Worm (Caenorhabditis elegans) whole organism, late embryonic: ENCODE data around the gene lin-39.
A peak's percentile ranks its signal among the peaks of the same experiment; 100 is the strongest.

Experiments used
- F13H6.1 ChIP-seq: sonication (generic microtip); optimal IDR thresholded peaks from 2 replicates; lab custom pipeline; 2016; ENCODE audit warnings: missing genetic modification characterization, missing compliant biosample characterization
- K02D7.2 ChIP-seq: sonication (generic microtip); optimal IDR thresholded peaks from 2 replicates; lab custom pipeline; 2017; ENCODE audit warnings: mild to moderate bottlenecking, missing genetic modification characterization, missing compliant biosample characterization
- K09A11.1 ChIP-seq: sonication (generic microtip); optimal IDR thresholded peaks from 2 replicates; lab custom pipeline; 2017; ENCODE audit warnings: antibody characterized with exemption, mild to moderate bottlenecking, missing genetic modification characterization, missing compliant biosample characterization; ENCODE audit not compliant: insufficient read depth
- T23F11.4 ChIP-seq: fragments of 200-800 bp; sonication (Bioruptor generic); optimal IDR thresholded peaks from 2 replicates; lab custom pipeline; 2018; ENCODE audit warnings: mild to moderate bottlenecking, missing genetic modification characterization, missing compliant biosample characterization
- ceh-14 ChIP-seq: sonication (generic microtip); optimal IDR thresholded peaks from 2 replicates; lab custom pipeline; 2016; ENCODE audit warnings: missing genotype, missing genetic modification characterization, missing compliant biosample characterization
- ceh-18 ChIP-seq: sonication (generic microtip); optimal IDR thresholded peaks from 2 replicates; lab custom pipeline; 2016; ENCODE audit warnings: missing genetic modification characterization, missing compliant biosample characterization
- ceh-19 ChIP-seq: fragments of 200-800 bp; sonication (Bioruptor generic); optimal IDR thresholded peaks from 2 replicates; lab custom pipeline; 2018; ENCODE audit warnings: mild to moderate bottlenecking, missing genetic modification characterization, missing compliant biosample characterization
- ceh-2 ChIP-seq: sonication (generic microtip); optimal IDR thresholded peaks from 2 replicates; lab custom pipeline; 2016; ENCODE audit warnings: missing genotype, missing genetic modification characterization, missing compliant biosample characterization
- ceh-22 ChIP-seq: sonication (generic microtip); optimal IDR thresholded peaks from 2 replicates; lab custom pipeline; 2017; ENCODE audit warnings: missing biosample characterization, missing genetic modification characterization
- ceh-30 ChIP-seq: fragments of 150-350 bp; optimal IDR thresholded peaks from 2 replicates; lab custom pipeline; 2014; ENCODE audit warnings: missing biosample characterization, missing genetic modification characterization
- ceh-31 ChIP-seq: sonication (generic microtip); optimal IDR thresholded peaks from 2 replicates; lab custom pipeline; 2016; ENCODE audit warnings: missing genetic modification characterization, missing compliant biosample characterization
- ceh-34 ChIP-seq: sonication (generic microtip); optimal IDR thresholded peaks from 2 replicates; lab custom pipeline; 2016; ENCODE audit warnings: mild to moderate bottlenecking, missing genetic modification characterization, missing compliant biosample characterization
- ceh-48 ChIP-seq: sonication (generic microtip); optimal IDR thresholded peaks from 2 replicates; lab custom pipeline; 2016; ENCODE audit warnings: missing genetic modification characterization, inconsistent platforms, missing compliant biosample characterization
- che-1 ChIP-seq: sonication (generic microtip); optimal IDR thresholded peaks from 2 replicates; lab custom pipeline; 2016; ENCODE audit warnings: mild to moderate bottlenecking, missing genetic modification characterization, missing compliant biosample characterization
- dmd-4 ChIP-seq: sonication (generic microtip); optimal IDR thresholded peaks from 2 replicates; lab custom pipeline; 2016; ENCODE audit warnings: borderline replicate concordance, missing genetic modification characterization, missing compliant biosample characterization
- dve-1 ChIP-seq: sonication (generic microtip); optimal IDR thresholded peaks from 2 replicates; lab custom pipeline; 2017; ENCODE audit warnings: antibody characterized with exemption, mild to moderate bottlenecking, missing genetic modification characterization, missing compliant biosample characterization
- elt-4 ChIP-seq: sonication (generic microtip); optimal IDR thresholded peaks from 2 replicates; lab custom pipeline; 2016; ENCODE audit warnings: missing genetic modification characterization, missing compliant biosample characterization
- hlh-13 ChIP-seq: fragments of 200-800 bp; sonication (Bioruptor generic); optimal IDR thresholded peaks from 2 replicates; lab custom pipeline; 2018; ENCODE audit warnings: mild to moderate bottlenecking, missing genetic modification characterization, missing compliant biosample characterization
- lin-11 ChIP-seq: fragments of 200-800 bp; sonication (Bioruptor generic); optimal IDR thresholded peaks from 2 replicates; lab custom pipeline; 2018; ENCODE audit warnings: mild to moderate bottlenecking, missing genetic modification characterization, missing compliant biosample characterization
- madf-2 ChIP-seq: sonication (generic microtip); optimal IDR thresholded peaks from 2 replicates; lab custom pipeline; 2017; ENCODE audit warnings: missing genetic modification characterization, missing compliant biosample characterization
- nfya-1 ChIP-seq: sonication (generic microtip); optimal IDR thresholded peaks from 2 replicates; lab custom pipeline; 2017; ENCODE audit warnings: missing genetic modification characterization, mild to moderate bottlenecking, missing compliant biosample characterization, antibody characterized with exemption, moderate library complexity
- nhr-11 ChIP-seq: fragments of 150-350 bp; optimal IDR thresholded peaks from 2 replicates; lab custom pipeline; 2014; ENCODE audit warnings: missing biosample characterization, missing genetic modification characterization
- nhr-232 ChIP-seq: sonication (generic microtip); optimal IDR thresholded peaks from 2 replicates; lab custom pipeline; 2016; ENCODE audit warnings: missing genetic modification characterization, missing compliant biosample characterization
- npax-4 ChIP-seq: sonication (generic microtip); optimal IDR thresholded peaks from 2 replicates; lab custom pipeline; 2016; ENCODE audit warnings: missing genetic modification characterization, missing compliant biosample characterization
- pat-9 ChIP-seq: fragments of 200-800 bp; sonication (Bioruptor generic); optimal IDR thresholded peaks from 2 replicates; lab custom pipeline; 2018; ENCODE audit warnings: mild to moderate bottlenecking, missing genetic modification characterization, moderate library complexity, missing compliant biosample characterization
- pha-4 ChIP-seq: fragments of 150-350 bp; optimal IDR thresholded peaks from 2 replicates; lab custom pipeline; 2018; ENCODE audit warnings: missing biosample characterization, missing genetic modification reagents, missing genetic modification characterization
- pqm-1 ChIP-seq: sonication (generic microtip); optimal IDR thresholded peaks from 2 replicates; lab custom pipeline; 2016; ENCODE audit warnings: missing genetic modification characterization, missing compliant biosample characterization
- rnt-1 ChIP-seq: sonication (generic microtip); optimal IDR thresholded peaks from 2 replicates; lab custom pipeline; 2016; ENCODE audit warnings: missing genetic modification characterization, missing compliant biosample characterization
- sox-2 ChIP-seq: fragments of 200-800 bp; sonication (Bioruptor generic); IDR thresholded peaks from 2 replicates; pipeline ENCODE4 v1.3.6; 2022; ENCODE audit warnings: missing genetic modification reagents, missing genetic modification characterization, missing compliant biosample characterization
- tbx-2 ChIP-seq: sonication (generic microtip); optimal IDR thresholded peaks from 2 replicates; lab custom pipeline; 2016; ENCODE audit warnings: missing genetic modification characterization, missing compliant biosample characterization
- tbx-7 ChIP-seq: sonication (generic microtip); optimal IDR thresholded peaks from 2 replicates; lab custom pipeline; 2016; ENCODE audit warnings: missing genotype, missing genetic modification characterization, missing compliant biosample characterization
- ttx-3 ChIP-seq: sonication (generic microtip); optimal IDR thresholded peaks from 2 replicates; lab custom pipeline; 2016; ENCODE audit warnings: missing genetic modification reagents, missing genetic modification characterization, missing compliant biosample characterization
- unc-3 ChIP-seq, 2 experiments: fragments of 200-800 bp in 1 of 2; sonication (Bioruptor generic) in 1 of 2; sonication (generic microtip) in 1 of 2; conservative IDR thresholded peaks in 1 of 2; optimal IDR thresholded peaks in 1 of 2; 2 replicates each; pipeline versions ENCODE4 v1.3.6 to Lab custom; 2016 to 2022; ENCODE audit warnings: missing compliant biosample characterization in 2 of 2, missing genetic modification characterization in 2 of 2, missing genetic modification reagents in 1 of 2
- unc-42 ChIP-seq: sonication (generic microtip); optimal IDR thresholded peaks from 2 replicates; lab custom pipeline; 2016; ENCODE audit warnings: missing genotype, missing genetic modification characterization, missing compliant biosample characterization
- unc-55 ChIP-seq: sonication (generic microtip); optimal IDR thresholded peaks from 2 replicates; lab custom pipeline; 2017; ENCODE audit warnings: missing biosample characterization, missing genetic modification reagents, missing genetic modification characterization
- ztf-16 ChIP-seq: sonication (generic microtip); optimal IDR thresholded peaks from 2 replicates; lab custom pipeline; 2017; ENCODE audit warnings: missing genetic modification characterization, missing compliant biosample characterization

Gene lin-39

DNA sequence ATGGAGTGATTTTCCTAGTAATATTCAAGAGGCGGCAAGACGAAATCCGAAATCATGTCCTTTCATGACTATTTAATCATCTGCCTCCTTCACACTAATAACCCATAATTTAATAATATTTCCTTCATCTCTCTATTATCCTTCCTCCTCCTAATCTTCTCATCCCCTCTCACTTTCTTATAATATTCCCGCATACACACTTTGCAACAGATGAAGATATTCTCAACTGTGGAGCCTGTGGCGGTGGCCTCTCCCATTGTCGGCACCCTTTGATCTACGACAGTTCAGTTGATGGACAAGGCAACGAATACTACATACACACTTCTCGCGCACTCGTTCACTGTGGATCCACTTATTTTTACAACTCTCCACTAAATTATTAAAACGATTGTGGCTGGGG is 22.2 kb upstream of the lin-39 start:
- TF ChIP-seq unc-55 (peak; percentile 78), unc-42 (tag; lab: Kevin White, UChicago) (peak; percentile 77), pat-9 (tag; lab: Kevin White, UChicago) (no peak)

DNA sequence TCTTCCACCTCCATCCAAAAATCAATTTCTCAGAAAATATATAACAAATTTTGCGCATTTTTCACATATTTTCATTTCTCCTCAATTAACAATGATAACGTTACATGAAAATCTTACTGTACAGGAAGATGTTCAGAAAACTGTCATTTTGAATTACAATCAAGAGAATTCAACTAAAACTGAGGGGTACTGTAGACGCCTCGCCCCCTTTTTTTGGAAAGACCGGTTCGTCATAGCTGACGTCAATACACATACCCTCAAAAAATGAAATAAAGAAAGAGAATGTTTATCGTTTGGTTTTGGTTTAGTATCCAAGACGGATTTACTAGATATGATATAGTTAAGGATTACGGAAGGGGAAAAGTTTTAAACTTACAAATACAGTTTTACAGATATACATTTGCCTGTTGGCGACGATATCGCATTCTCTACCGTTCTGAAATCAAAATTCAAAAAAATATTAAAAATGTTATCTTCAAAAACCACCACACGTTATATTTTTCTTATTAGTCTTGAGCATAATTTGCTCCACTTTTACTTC is 21.6 kb upstream of the lin-39 start:
- TF ChIP-seq nfya-1 (tag; lab: Kevin White, UChicago), result no peak
- TF ChIP-seq dmd-4 (tag; lab: Kevin White, UChicago), result no peak
- TF ChIP-seq nhr-11 (tag; lab: Kevin White, UChicago), result no peak
- no peak for TF ChIP-seq madf-2 (tag; lab: Kevin White, UChicago)
- TF ChIP-seq ceh-19 (GFP tag; lab: Kevin White, UChicago), result no peak
- TF ChIP-seq ceh-22, result no peak
- no peak for TF ChIP-seq pqm-1 (tag; lab: Kevin White, UChicago)

DNA sequence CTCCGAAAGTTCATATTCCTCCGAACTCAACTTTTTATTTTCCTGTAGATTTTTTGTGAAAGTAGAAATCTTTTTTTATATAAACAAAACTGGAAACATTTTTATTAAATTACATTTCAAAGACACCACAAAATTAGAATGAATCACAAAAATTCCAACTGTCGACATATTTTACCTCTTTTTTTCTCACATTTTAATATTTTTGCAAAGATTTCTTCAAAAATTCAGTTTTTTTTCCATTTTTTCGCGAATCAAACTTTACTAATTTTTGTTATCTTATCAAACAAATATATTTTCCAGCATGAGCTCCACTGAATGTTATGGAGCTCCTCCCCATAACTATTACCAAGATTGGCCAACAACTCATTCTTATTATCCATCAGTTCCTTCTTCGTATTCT is 18.9 kb upstream of the lin-39 start, which contains the start of gene ceh-13:
Gene ceh-13, plus strand, starts transcription at position 301 of the 400 bp plus-strand sequence.
- TF ChIP-seq ttx-3 (tag; lab: Kevin White, UChicago) (no peak), dve-1 (tag; lab: Kevin White, UChicago) (no peak), ceh-34 (tag; lab: Kevin White, UChicago) (no peak), nhr-11 (tag; lab: Kevin White, UChicago) (no peak), elt-4 (tag; lab: Kevin White, UChicago) (no peak)
- TF ChIP-seq, all 69 proteins: peak for 0

DNA sequence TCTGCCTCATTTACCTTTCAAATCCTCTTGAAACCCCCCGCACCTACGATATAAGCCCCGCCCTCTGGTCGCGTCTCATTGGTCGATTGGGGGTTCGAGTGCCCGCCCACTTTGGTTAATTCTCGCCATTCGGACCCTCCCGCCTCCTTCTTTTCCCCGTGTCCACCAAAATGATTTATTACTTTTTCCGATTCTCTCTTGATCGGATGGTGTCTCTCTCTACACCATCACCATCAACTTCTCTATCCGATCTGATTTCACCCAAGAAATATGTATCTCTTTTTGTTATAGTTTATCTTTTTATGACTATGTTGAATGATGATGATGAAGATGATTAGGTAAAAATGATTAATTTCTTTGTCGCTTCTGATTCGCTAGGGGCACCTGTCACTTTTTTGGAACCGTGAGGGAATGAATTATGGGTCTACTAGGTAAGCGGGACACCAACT is 18.3 kb upstream of the lin-39 start:
- peak; percentile 14 for TF ChIP-seq tbx-2 (tag; lab: Kevin White, UChicago)
- TF ChIP-seq tbx-7, result no peak
- TF ChIP-seq pha-4 (tag; lab: Kevin White, UChicago), result no peak
- no peak for TF ChIP-seq ceh-30 (tag; lab: Kevin White, UChicago)
- no peak for TF ChIP-seq K02D7.2
- no peak for TF ChIP-seq lin-11 (tag; lab: Kevin White, UChicago)
- no peak for TF ChIP-seq ceh-48 (tag; lab: Kevin White, UChicago)
- TF ChIP-seq npax-4, result no peak
- TF ChIP-seq ceh-2 (tag; lab: Kevin White, UChicago), result no peak
- no peak for TF ChIP-seq F13H6.1
- TF ChIP-seq T23F11.4 (GFP tag; lab: Kevin White, UChicago), result no peak
- no peak for TF ChIP-seq ceh-31 (tag; lab: Kevin White, UChicago)
- peak; percentile 98 for TF ChIP-seq unc-55
- TF ChIP-seq sox-2 (GFP tag; lab: Robert Waterston, UW), result no peak
- 0 out of 2 replicates have a peak, but pooled peaks have one; percentile 13 for TF ChIP-seq unc-3 (GFP tag; conservative IDR thresholded peaks at IDR 0.05; lab: Robert Waterston, UW)
- TF ChIP-seq unc-3 (tag; optimal IDR thresholded peaks at IDR 0.05; lab: Kevin White, UChicago), result no peak
- TF ChIP-seq hlh-13, result no peak
- peak; percentile 9 for TF ChIP-seq ceh-18 (tag; lab: Kevin White, UChicago)
- no peak for TF ChIP-seq ceh-14
- no peak for TF ChIP-seq pat-9 (tag; lab: Kevin White, UChicago)
- no peak for TF ChIP-seq K09A11.1 (tag; lab: Kevin White, UChicago)
- no peak for TF ChIP-seq che-1 (tag; lab: Kevin White, UChicago)
- peak; percentile 91 for TF ChIP-seq nfya-1 (tag; lab: Kevin White, UChicago)
- TF ChIP-seq elt-4 (tag; lab: Kevin White, UChicago), result no peak
- no peak for TF ChIP-seq ztf-16 (tag; lab: Kevin White, UChicago)
- TF ChIP-seq rnt-1, result peak; percentile 7
- TF ChIP-seq nhr-232 (tag; lab: Kevin White, UChicago), result no peak
